Fruit fly (Drosophila melanogaster) S2 (cell line): ENCODE results near the gene Sur-8.

Source experiments
- CG8478 ChIP-seq: fragments of >200 bp; optimal IDR thresholded peaks from 2 replicates; lab custom pipeline; 2018
- CTCF ChIP-seq, 2 experiments: fragments of >200 bp; optimal IDR thresholded peaks; 2 replicates each; lab custom pipeline; 2018

DNA sequence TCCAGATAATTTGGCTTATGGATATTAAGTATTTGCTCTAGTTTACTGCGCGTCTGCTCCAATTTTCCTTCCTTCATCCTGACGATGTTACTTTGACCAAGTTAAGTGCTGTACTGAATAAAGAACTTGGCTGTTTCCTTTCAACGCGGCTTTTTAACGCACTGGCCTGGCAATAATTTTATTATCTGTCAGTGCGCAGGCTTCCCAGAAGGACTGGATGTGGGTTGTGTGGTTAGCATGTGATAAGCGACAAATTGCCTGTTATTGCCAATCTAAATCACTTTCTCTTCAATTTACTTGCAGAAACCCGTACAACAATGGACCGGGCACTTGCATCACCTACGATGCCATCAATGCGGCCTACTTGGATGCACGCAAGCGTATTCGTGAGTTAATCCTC lies 38.3 kb upstream of the Sur-8 start, which contains the start of gene CG14331:
- TF ChIP-seq CG8478 (no peak), CTCF (optimal IDR thresholded peaks at IDR 0.05; lab: Kevin White, UChicago) (no peak)
